Fruit fly (Drosophila melanogaster): ENCODE results near the gene hoka.

- TF ChIP-seq usp (GFP tag; optimal IDR thresholded peaks at IDR 0.05) (no peak), psq (optimal IDR thresholded peaks at IDR 0.05) (no peak), CG8478 (optimal IDR thresholded peaks at IDR 0.05) (no peak)
These were observed 45.6 kb upstream of the hoka start for dm6 chr3L:4853070-4853469.
